Worm (Caenorhabditis elegans): ENCODE measurements around the gene maa-1.

maa-1 gene

DNA sequence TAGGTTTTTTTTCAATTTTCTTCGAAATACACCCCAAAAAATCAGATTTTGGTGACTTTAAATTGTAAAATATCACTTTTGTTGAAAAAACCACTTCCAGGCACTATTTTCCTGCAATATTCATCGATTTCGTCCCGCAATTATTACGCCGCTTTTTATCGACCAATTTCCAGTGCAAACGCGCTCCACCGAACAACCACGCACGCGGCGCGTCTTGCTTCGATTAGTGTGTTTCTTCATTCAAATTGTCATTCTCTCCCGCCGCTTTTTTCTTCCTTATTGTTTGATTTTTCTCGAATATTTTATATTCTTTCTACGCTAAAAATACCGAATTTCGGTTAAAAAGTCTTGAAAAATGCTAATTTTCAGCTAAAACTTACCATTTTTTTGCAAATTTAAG lies 3.3 kb upstream of the maa-1 start:
- no peak for TF ChIP-seq nhr-85 (tag)
- TF ChIP-seq tlp-1 (tag; optimal IDR thresholded peaks at IDR 0.05), result no peak
- no peak for TF ChIP-seq nhr-84 (tag; optimal IDR thresholded peaks at IDR 0.05)
- TF ChIP-seq lin-35 (GFP tag; optimal IDR thresholded peaks at IDR 0.05), result peak; percentile 72 to 78
- no peak for TF ChIP-seq ces-1 (GFP tag; optimal IDR thresholded peaks at IDR 0.05)
- TF ChIP-seq pax-3 (tag; optimal IDR thresholded peaks at IDR 0.05), result no peak
- TF ChIP-seq nhr-77 (tag; optimal IDR thresholded peaks at IDR 0.05), result peak; percentile 47
- no peak for TF ChIP-seq egl-13 (tag; optimal IDR thresholded peaks at IDR 0.05)
- no peak for TF ChIP-seq sox-4 (tag; optimal IDR thresholded peaks at IDR 0.05)
- TF ChIP-seq C16A3.4 (tag; optimal IDR thresholded peaks at IDR 0.05), result peak; percentile 82
- peak; percentile 33 to 76 (median 58) for TF ChIP-seq dpl-1 (GFP tag; optimal IDR thresholded peaks at IDR 0.05)
- no peak for TF ChIP-seq lir-3 (tag; optimal IDR thresholded peaks at IDR 0.05; ENCODE audit: poor library complexity)
- no peak for TF ChIP-seq aly-2 (tag; optimal IDR thresholded peaks at IDR 0.05)
- no peak for TF ChIP-seq nhr-76 (tag; optimal IDR thresholded peaks at IDR 0.05)
- peak in 1 of 2 experiments; percentile 88 for TF ChIP-seq mdl-1 (tag; optimal IDR thresholded peaks at IDR 0.05)
- peak; percentile 69 for TF ChIP-seq F16B12.6 (tag; optimal IDR thresholded peaks at IDR 0.05)
- TF ChIP-seq Y116A8C.19 (tag; optimal IDR thresholded peaks at IDR 0.05; ENCODE audit: borderline replicate concordance), result no peak
- TF ChIP-seq lin-15B (tag; optimal IDR thresholded peaks at IDR 0.05), result peak; percentile 76
- TF ChIP-seq snpc-4 (tag; optimal IDR thresholded peaks at IDR 0.05), result peak; percentile 42
- TF ChIP-seq lin-39 (tag; optimal IDR thresholded peaks at IDR 0.05), result no peak
- no peak for TF ChIP-seq efl-3 (GFP tag; optimal IDR thresholded peaks at IDR 0.05)
- peak; percentile 84 for TF ChIP-seq unc-130 (tag; optimal IDR thresholded peaks at IDR 0.05)
- no peak for TF ChIP-seq nhr-11 (tag; optimal IDR thresholded peaks at IDR 0.05)
- TF ChIP-seq nhr-20 (tag; optimal IDR thresholded peaks at IDR 0.05), result peak; percentile 30
- TF ChIP-seq aha-1 (tag; optimal IDR thresholded peaks at IDR 0.05), result no peak
- TF ChIP-seq tbx-2 (tag; optimal IDR thresholded peaks at IDR 0.05), result peak; percentile 64
- no peak for TF ChIP-seq hlh-17 (GFP tag; optimal IDR thresholded peaks at IDR 0.05; ENCODE audit: borderline replicate concordance)
- no peak for TF ChIP-seq unc-30 (tag; optimal IDR thresholded peaks at IDR 0.05)
- no peak for TF ChIP-seq irx-1 (tag; optimal IDR thresholded peaks at IDR 0.05)
- TF ChIP-seq ceh-63 (GFP tag; optimal IDR thresholded peaks at IDR 0.05), result no peak
- no peak for TF ChIP-seq C04F5.9 (tag; optimal IDR thresholded peaks at IDR 0.05)
- TF ChIP-seq mab-9 (GFP tag; IDR thresholded peaks at IDR 0.05), result no peak
- TF ChIP-seq C34B4.2 (tag; optimal IDR thresholded peaks at IDR 0.05), result no peak
- no peak for TF ChIP-seq pqm-1 (tag; optimal IDR thresholded peaks at IDR 0.05)
- peak; percentile 27 to 85 (median 32) for TF ChIP-seq ceh-82 (tag; optimal IDR thresholded peaks at IDR 0.05)
- TF ChIP-seq sup-37 (GFP tag; optimal IDR thresholded peaks at IDR 0.05), result no peak
- TF ChIP-seq unc-86 (tag; optimal IDR thresholded peaks at IDR 0.05), result peak; percentile 6
- no peak for TF ChIP-seq nhr-19 (GFP tag; conservative IDR thresholded peaks at IDR 0.05)
- peak; percentile 78 for TF ChIP-seq lin-14 (GFP tag; optimal IDR thresholded peaks at IDR 0.05)
- TF ChIP-seq elt-3 (tag; optimal IDR thresholded peaks at IDR 0.05), result peak in 1 of 6 experiments; percentile 24
- TF ChIP-seq pag-3 (tag; optimal IDR thresholded peaks at IDR 0.05; ENCODE audit: borderline replicate concordance, insufficient read depth), result no peak
- TF ChIP-seq unc-62 (GFP tag; optimal IDR thresholded peaks at IDR 0.05), result no peak
- peak; percentile 41; the same call in 1 of the 2 replicates for TF ChIP-seq isw-1 (GFP tag; IDR thresholded peaks at IDR 0.05)
- TF ChIP-seq elt-2 (tag; optimal IDR thresholded peaks at IDR 0.05), result no peak
- TF ChIP-seq jun-1 (tag; optimal IDR thresholded peaks at IDR 0.05), result no peak
- no peak for TF ChIP-seq ama-1 (optimal IDR thresholded peaks at IDR 0.05)
- TF ChIP-seq hlh-4 (tag; optimal IDR thresholded peaks at IDR 0.05), result no peak
- TF ChIP-seq lin-13 (GFP tag; optimal IDR thresholded peaks at IDR 0.05), result peak; percentile 40
- no peak for TF ChIP-seq grh-1 (GFP tag; IDR thresholded peaks at IDR 0.05)
- no peak; the same call in 1 of the 2 replicates for TF ChIP-seq ceh-88 (GFP tag; IDR thresholded peaks at IDR 0.05)
- TF ChIP-seq nhr-71 (tag; optimal IDR thresholded peaks at IDR 0.05), result peak; percentile 58
- TF ChIP-seq zag-1 (tag; optimal IDR thresholded peaks at IDR 0.05), result no peak
- no peak for TF ChIP-seq ceh-8 (GFP tag; optimal IDR thresholded peaks at IDR 0.05)

Measured in whole organism, L1 larva.